Worm (Caenorhabditis elegans): ENCODE results near the gene nhr-90.

DNA sequence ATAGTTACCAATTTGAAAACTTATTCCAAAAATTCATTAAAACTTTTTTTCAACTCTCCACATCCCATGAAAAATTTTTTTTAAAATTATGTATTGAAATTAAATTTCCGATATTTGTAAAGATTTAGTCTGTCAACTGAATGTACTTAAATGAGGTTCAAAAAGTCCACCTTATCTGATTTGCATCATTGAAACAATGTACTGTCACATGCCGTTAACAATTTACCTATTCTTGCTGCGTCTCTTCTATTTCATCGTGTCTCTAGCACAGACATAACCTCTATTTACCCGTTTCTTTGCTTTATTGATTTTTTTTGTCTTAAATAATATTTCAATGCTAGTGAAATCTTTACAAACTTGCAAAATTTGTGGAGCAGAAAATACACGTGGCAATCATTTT lies at the start of gene nhr-90:
- no peak for TF ChIP-seq him-1 (tag; optimal IDR thresholded peaks at IDR 0.05)
- TF ChIP-seq dao-5 (tag; optimal IDR thresholded peaks at IDR 0.05), result no peak

Data from whole organism, L4/young adult.